Fruit fly (Drosophila melanogaster) whole organism, wandering third instar larva: ENCODE results near the gene CG12768.

ENCODE experiments used
- Abd-B ChIP-seq: fragments of >200 bp; optimal IDR thresholded peaks from 2 replicates; lab custom pipeline; 2017; ENCODE audit warnings: missing biosample characterization, missing genetic modification characterization
- CG32264 ChIP-seq: fragments of 200-800 bp; sonication (Bioruptor generic); optimal IDR thresholded peaks from 2 replicates; lab custom pipeline; 2016; ENCODE audit warnings: missing biosample characterization, missing genetic modification characterization
- CG9705 ChIP-seq: fragments of 200-800 bp; sonication (Bioruptor generic); optimal IDR thresholded peaks from 2 replicates; lab custom pipeline; 2018; ENCODE audit warnings: missing biosample characterization, mild to moderate bottlenecking, missing genetic modification characterization
- CrebA ChIP-seq: fragments of 200-800 bp; sonication (Bioruptor generic); optimal IDR thresholded peaks from 2 replicates; lab custom pipeline; 2016; ENCODE audit warnings: missing biosample characterization, mild to moderate bottlenecking, missing genetic modification characterization, borderline replicate concordance
- Dfd ChIP-seq: fragments of >200 bp; optimal IDR thresholded peaks from 2 replicates; lab custom pipeline; 2017; ENCODE audit warnings: missing biosample characterization, missing genetic modification characterization
- Dif ChIP-seq: fragments of 200-275, 200-300 bp; sonication (Bioruptor generic); optimal IDR thresholded peaks from 2 replicates; lab custom pipeline; 2018; ENCODE audit warnings: missing biosample characterization, missing genetic modification characterization; ENCODE audit not compliant: partially characterized antibody
- GATAd ChIP-seq: sonication (Bioruptor generic); optimal IDR thresholded peaks from 2 replicates; lab custom pipeline; 2016; ENCODE audit warnings: missing biosample characterization, missing genetic modification characterization
- HLH106 ChIP-seq: fragments of 200-800 bp; optimal IDR thresholded peaks from 3 replicates; lab custom pipeline; 2019; ENCODE audit warnings: missing biosample characterization, mild to moderate bottlenecking, missing genetic modification characterization, moderate library complexity
- Hnf4 ChIP-seq: fragments of 200-800 bp; sonication (Bioruptor generic); optimal IDR thresholded peaks from 2 replicates; lab custom pipeline; 2016; ENCODE audit warnings: missing biosample characterization, mild to moderate bottlenecking, missing genetic modification characterization
- Hr78 ChIP-seq: fragments of >200 bp; optimal IDR thresholded peaks from 2 replicates; lab custom pipeline; 2017; ENCODE audit warnings: missing biosample characterization, missing genetic modification characterization
- Hr83 ChIP-seq: fragments of 200-300 bp; sonication (Bioruptor generic); optimal IDR thresholded peaks from 2 replicates; lab custom pipeline; 2016; ENCODE audit warnings: missing biosample characterization, mild to moderate bottlenecking, missing genetic modification characterization, moderate library complexity; ENCODE audit not compliant: poor library complexity, severe bottlenecking
- Jra ChIP-seq: sonication (Bioruptor generic); optimal IDR thresholded peaks from 2 replicates; lab custom pipeline; 2016; ENCODE audit warnings: missing biosample characterization, missing genetic modification characterization
- Mio ChIP-seq: sonication (Bioruptor generic); optimal IDR thresholded peaks from 2 replicates; lab custom pipeline; 2016; ENCODE audit warnings: missing biosample characterization, missing genetic modification characterization
- Myc ChIP-seq: fragments of >200 bp; optimal IDR thresholded peaks from 2 replicates; lab custom pipeline; 2017
- N ChIP-seq: fragments of >200 bp; optimal IDR thresholded peaks from 2 replicates; lab custom pipeline; 2018; ENCODE audit warnings: missing biosample characterization, missing external identifiers, missing genetic modification characterization
- OdsH ChIP-seq: fragments of 200-800 bp; sonication (Bioruptor generic); optimal IDR thresholded peaks from 2 replicates; lab custom pipeline; 2016; ENCODE audit warnings: missing biosample characterization, mild to moderate bottlenecking, missing genetic modification characterization
- Rel ChIP-seq, 2 experiments: fragments of 200-800 bp; sonication (Bioruptor generic) in 1 of 2; optimal IDR thresholded peaks; 2 replicates in 1 of 2; 3 replicates in 1 of 2; lab custom pipeline; 2016 to 2019; ENCODE audit warnings: mild to moderate bottlenecking in 2 of 2, missing biosample characterization in 2 of 2, missing genetic modification characterization in 2 of 2, moderate library complexity in 1 of 2
- Sp1 ChIP-seq: fragments of 200-800 bp; sonication (Bioruptor generic); optimal IDR thresholded peaks from 3 replicates; lab custom pipeline; 2019; ENCODE audit warnings: missing biosample characterization, mild to moderate bottlenecking, missing genetic modification characterization, moderate library complexity
- Vsx2 ChIP-seq: fragments of 200-300, 225-300 bp; sonication (Bioruptor generic); optimal IDR thresholded peaks from 2 replicates; lab custom pipeline; 2018; ENCODE audit warnings: missing biosample characterization, missing genetic modification characterization; ENCODE audit not compliant: partially characterized antibody
- br ChIP-seq: fragments of 200-800 bp; sonication (Bioruptor generic); optimal IDR thresholded peaks from 2 replicates; lab custom pipeline; 2016; ENCODE audit warnings: missing biosample characterization, missing genetic modification characterization
- brk ChIP-seq: fragments of 200-800 bp; sonication (Bioruptor generic); optimal IDR thresholded peaks from 2 replicates; lab custom pipeline; 2016; ENCODE audit warnings: missing biosample characterization, mild to moderate bottlenecking, missing genetic modification characterization
- dl ChIP-seq, 2 experiments: fragments of 175-275, 200-275 bp in 1 of 2; fragments of 200-275 bp in 1 of 2; sonication (Bioruptor generic); optimal IDR thresholded peaks; lab custom pipeline; 2018; ENCODE audit warnings: mild to moderate bottlenecking in 2 of 2, missing biosample characterization in 2 of 2, missing genetic modification characterization in 2 of 2, moderate library complexity in 2 of 2; ENCODE audit not compliant: partially characterized antibody in 2 of 2, insufficient read depth in 1 of 2
- dmrt93B ChIP-seq: fragments of 200-800 bp; sonication (Bioruptor generic); optimal IDR thresholded peaks from 2 replicates; lab custom pipeline; 2018; ENCODE audit warnings: missing biosample characterization, mild to moderate bottlenecking, missing genetic modification characterization
- dsf ChIP-seq: sonication (Bioruptor generic); optimal IDR thresholded peaks from 2 replicates; lab custom pipeline; 2016; ENCODE audit warnings: missing biosample characterization, missing genetic modification characterization, borderline replicate concordance
- ey ChIP-seq: fragments of 200-800 bp; sonication (Bioruptor generic); optimal IDR thresholded peaks from 2 replicates; lab custom pipeline; 2016; ENCODE audit warnings: missing biosample characterization, missing genetic modification characterization
- foxo ChIP-seq, 2 experiments: fragments of 200-800 bp; sonication (Bioruptor generic); optimal IDR thresholded peaks; 2 replicates in 1 of 2; 3 replicates in 1 of 2; lab custom pipeline; 2016 to 2017; ENCODE audit warnings: missing biosample characterization in 2 of 2, missing genetic modification characterization in 2 of 2
- fru ChIP-seq: fragments of 200-800 bp; sonication (Bioruptor generic); optimal IDR thresholded peaks from 3 replicates; lab custom pipeline; 2016; ENCODE audit warnings: missing biosample characterization, mild to moderate bottlenecking, missing genetic modification characterization
- h ChIP-seq: fragments of 200-800 bp; sonication (Bioruptor generic); optimal IDR thresholded peaks from 3 replicates; lab custom pipeline; 2016; ENCODE audit warnings: missing biosample characterization, mild to moderate bottlenecking, missing genetic modification characterization
- jim ChIP-seq: fragments of 175-275, 200-325 bp; sonication (Bioruptor generic); optimal IDR thresholded peaks from 2 replicates; lab custom pipeline; 2016; ENCODE audit warnings: missing biosample characterization, mild to moderate bottlenecking, missing genetic modification characterization
- lola ChIP-seq: fragments of >200 bp; optimal IDR thresholded peaks from 2 replicates; lab custom pipeline; 2017; ENCODE audit warnings: missing biosample characterization, missing genetic modification characterization
- pan ChIP-seq: fragments of >200 bp; optimal IDR thresholded peaks from 2 replicates; lab custom pipeline; 2017
- psq ChIP-seq: fragments of 200-800 bp; sonication (Bioruptor generic); optimal IDR thresholded peaks from 3 replicates; lab custom pipeline; 2017; ENCODE audit warnings: missing biosample characterization, mild to moderate bottlenecking, missing genetic modification characterization, moderate library complexity
- rgr ChIP-seq: fragments of 200-800 bp; sonication (Bioruptor generic); optimal IDR thresholded peaks from 3 replicates; lab custom pipeline; 2016; ENCODE audit warnings: missing biosample characterization, mild to moderate bottlenecking, missing genetic modification characterization
- sage ChIP-seq: fragments of 200-800 bp; sonication (Bioruptor generic); optimal IDR thresholded peaks from 2 replicates; lab custom pipeline; 2016; ENCODE audit warnings: missing biosample characterization, mild to moderate bottlenecking, missing genetic modification characterization
- sv ChIP-seq: fragments of 200-800 bp; sonication (Bioruptor generic); optimal IDR thresholded peaks from 3 replicates; lab custom pipeline; 2016; ENCODE audit warnings: missing biosample characterization, missing genetic modification characterization
- tai ChIP-seq: sonication (Bioruptor generic); optimal IDR thresholded peaks from 2 replicates; lab custom pipeline; 2016; ENCODE audit warnings: missing biosample characterization, missing genetic modification characterization
- usp ChIP-seq: fragments of >200 bp; optimal IDR thresholded peaks from 2 replicates; lab custom pipeline; 2017; ENCODE audit warnings: missing biosample characterization, missing genetic modification characterization
- woc ChIP-seq: sonication (Bioruptor generic); optimal IDR thresholded peaks from 2 replicates; lab custom pipeline; 2016; ENCODE audit warnings: missing biosample characterization, mild to moderate bottlenecking, missing genetic modification characterization

CG12768 gene

DNA sequence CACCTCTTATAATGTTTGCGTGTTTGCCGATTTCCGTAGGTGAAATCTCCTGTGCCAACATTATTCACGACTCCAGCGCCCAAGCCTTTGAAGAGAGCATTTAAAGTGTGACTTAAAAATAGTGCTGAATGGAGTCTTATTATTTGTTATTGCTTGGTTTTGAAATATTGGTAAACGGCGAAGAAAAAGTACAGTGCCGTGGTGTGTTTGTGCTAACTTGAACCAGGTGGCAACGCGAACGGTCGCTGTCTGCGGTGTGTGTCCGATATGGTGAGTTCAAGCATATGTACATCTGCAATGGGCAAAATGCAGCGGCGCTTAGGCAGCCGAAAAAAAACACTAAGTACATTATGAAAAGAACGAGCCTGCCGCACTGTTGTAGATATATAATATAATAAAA, 32.4 kb upstream of the CG12768 start:
- TF ChIP-seq CrebA (GFP tag; lab: Kevin White, UChicago) (no peak), CG9705 (GFP tag; lab: Kevin White, UChicago) (no peak), Myc (peak; percentile 66), Rel (GFP tag; optimal IDR thresholded peaks at IDR 0.05; lab: Kevin White, UChicago) (no peak), Rel (tag; optimal IDR thresholded peaks at IDR 0.05; lab: Kevin White, UChicago) (peak; percentile 47), Jra (GFP tag; lab: Kevin White, UChicago) (no peak), sage (GFP tag; lab: Kevin White, UChicago) (no peak), OdsH (GFP tag; lab: Kevin White, UChicago) (peak; percentile 0), Hr83 (peak; percentile 34), jim (no peak), Abd-B (GFP tag; lab: Kevin White, UChicago) (no peak), rgr (GFP tag; lab: Kevin White, UChicago) (peak; percentile 8), Hnf4 (no peak), Sp1 (GFP tag; lab: Kevin White, UChicago) (no peak), Vsx2 (GFP tag; lab: Kevin White, UChicago) (no peak), tai (GFP tag; lab: Kevin White, UChicago) (no peak), lola (no peak), N (GFP tag; lab: Kevin White, UChicago) (no peak), ey (GFP tag; lab: Kevin White, UChicago) (no peak), brk (GFP tag; lab: Kevin White, UChicago) (no peak), Hr78 (no peak), sv (GFP tag; lab: Kevin White, UChicago) (no peak), dsf (GFP tag; lab: Kevin White, UChicago) (no peak), woc (no peak), Dif (no peak), pan (no peak), GATAd (GFP tag; lab: Kevin White, UChicago) (no peak), dl (GFP tag; optimal IDR thresholded peaks at IDR 0.05; lab: Kevin White, UChicago; ENCODE audit: insufficient read depth in 1 of 2, partially characterized antibody in 2 of 2) (no peak), dmrt93B (GFP tag; lab: Kevin White, UChicago) (no peak), fru (GFP tag; lab: Kevin White, UChicago) (no peak), CG32264 (GFP tag; lab: Kevin White, UChicago) (no peak), usp (GFP tag; lab: Kevin White, UChicago) (no peak), h (GFP tag; lab: Kevin White, UChicago) (no peak), HLH106 (tag; lab: Kevin White, UChicago) (no peak), psq (no peak), Mio (GFP tag; lab: Kevin White, UChicago) (no peak), Dfd (no peak), foxo (GFP tag; optimal IDR thresholded peaks at IDR 0.05; lab: Kevin White, UChicago) (no peak), br (GFP tag; lab: Kevin White, UChicago) (no peak)

DNA sequence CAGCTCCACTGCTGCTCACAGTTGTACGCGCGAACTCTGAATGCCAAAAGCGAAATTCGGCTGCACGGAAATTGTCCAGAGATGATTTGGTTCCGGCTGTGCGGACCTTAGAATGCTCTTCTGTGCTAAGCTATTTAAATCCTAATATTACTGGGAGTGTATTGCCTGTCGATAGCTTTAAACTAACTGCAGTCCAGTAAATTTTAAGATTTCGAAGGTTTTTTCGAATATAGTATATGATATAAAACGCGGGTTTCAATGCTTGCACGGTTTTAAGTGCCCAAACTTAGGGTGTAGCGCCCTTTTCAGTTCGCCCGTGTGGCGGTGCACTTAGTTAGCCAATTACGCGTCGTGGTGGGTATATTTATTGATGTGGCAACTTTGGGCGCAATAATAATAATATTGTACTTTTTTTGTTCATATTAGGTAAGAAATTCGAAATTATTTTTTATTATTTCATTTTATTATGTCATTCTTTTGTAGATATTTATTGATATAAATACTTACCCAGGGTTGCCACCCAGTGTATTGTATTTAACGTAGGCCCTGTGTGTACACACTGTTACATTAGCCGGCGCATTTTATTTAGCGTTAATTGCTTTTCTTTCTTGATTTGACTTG, 31.5 kb upstream of the CG12768 start, which contains the start of the genes Chro and Ssl1:
Gene Chro, minus strand, starts transcription at position 262 of the 621 bp plus-strand sequence.
Gene Ssl1, plus strand, starts transcription at position 367 of the 621 bp plus-strand sequence.
- TF ChIP-seq tai (GFP tag; lab: Kevin White, UChicago) (peak; percentile 99), jim (peak; percentile 92), woc (peak; percentile 99), Hr78 (no peak), N (GFP tag; lab: Kevin White, UChicago) (no peak), dl (GFP tag; optimal IDR thresholded peaks at IDR 0.05; lab: Kevin White, UChicago; ENCODE audit: insufficient read depth in 1 of 2, partially characterized antibody in 2 of 2) (no peak), sage (GFP tag; lab: Kevin White, UChicago) (peak; percentile 99), sv (GFP tag; lab: Kevin White, UChicago) (peak; percentile 100), CrebA (GFP tag; lab: Kevin White, UChicago) (peak; percentile 98), Jra (GFP tag; lab: Kevin White, UChicago) (peak; percentile 99), brk (GFP tag; lab: Kevin White, UChicago) (peak; percentile 98), pan (no peak), Hnf4 (peak; percentile 100), fru (GFP tag; lab: Kevin White, UChicago) (peak; percentile 100), psq (peak; percentile 99), foxo (GFP tag; optimal IDR thresholded peaks at IDR 0.05; lab: Kevin White, UChicago) (peak; percentile 99 to 100), rgr (GFP tag; lab: Kevin White, UChicago) (peak; percentile 100), Myc (peak; percentile 92), OdsH (GFP tag; lab: Kevin White, UChicago) (peak; percentile 100), ey (GFP tag; lab: Kevin White, UChicago) (peak; percentile 100), Rel (GFP tag; optimal IDR thresholded peaks at IDR 0.05; lab: Kevin White, UChicago) (peak; percentile 99), Rel (tag; optimal IDR thresholded peaks at IDR 0.05; lab: Kevin White, UChicago) (peak; percentile 94), Abd-B (GFP tag; lab: Kevin White, UChicago) (no peak), dsf (GFP tag; lab: Kevin White, UChicago) (peak; percentile 97), GATAd (GFP tag; lab: Kevin White, UChicago) (peak; percentile 99), Dif (peak; percentile 39), Hr83 (peak; percentile 99), Mio (GFP tag; lab: Kevin White, UChicago) (peak; percentile 97), Dfd (peak; percentile 95), CG32264 (GFP tag; lab: Kevin White, UChicago) (peak; percentile 99), lola (no peak), h (GFP tag; lab: Kevin White, UChicago) (peak; percentile 100), HLH106 (tag; lab: Kevin White, UChicago) (peak; percentile 100), Sp1 (GFP tag; lab: Kevin White, UChicago) (peak; percentile 100), CG9705 (GFP tag; lab: Kevin White, UChicago) (peak; percentile 99), Vsx2 (GFP tag; lab: Kevin White, UChicago) (no peak), br (GFP tag; lab: Kevin White, UChicago) (peak; percentile 100), usp (GFP tag; lab: Kevin White, UChicago) (no peak), dmrt93B (GFP tag; lab: Kevin White, UChicago) (peak; percentile 100)
